Worm (Caenorhabditis elegans) whole organism, L2 larva: ENCODE data around the gene sulp-4.

Experiments used
- aly-2 ChIP-seq: fragments of 150-350 bp; optimal IDR thresholded peaks from 2 replicates; lab custom pipeline; 2014; ENCODE audit warnings: missing biosample characterization, missing genetic modification characterization
- lin-13 ChIP-seq: fragments of 150-350 bp; optimal IDR thresholded peaks from 2 replicates; lab custom pipeline; 2014; ENCODE audit warnings: missing biosample characterization, missing genetic modification reagents, missing genetic modification characterization
- nhr-12 ChIP-seq: fragments of 150-350 bp; optimal IDR thresholded peaks from 2 replicates; lab custom pipeline; 2014; ENCODE audit warnings: missing biosample characterization, missing genetic modification characterization

ce11 chrV:11861880-11862544 lies 13.1 kb upstream of the sulp-4 start:
- TF ChIP-seq lin-13 (GFP tag; lab: Kevin White, UChicago), result no peak
- no peak for TF ChIP-seq nhr-12
- no peak for TF ChIP-seq aly-2
